Worm (Caenorhabditis elegans) whole organism, L2 larva: Measurements from ENCODE around the gene npr-18.

Experiments used
- C34F6.9 ChIP-seq: fragments of 150-350 bp; optimal IDR thresholded peaks from 2 replicates; lab custom pipeline; 2014; ENCODE audit warnings: missing biosample characterization, missing genetic modification characterization
- F13H6.1 ChIP-seq: sonication (generic microtip); optimal IDR thresholded peaks from 2 replicates; lab custom pipeline; 2016; ENCODE audit warnings: missing genetic modification characterization, missing compliant biosample characterization
- R02D3.7 ChIP-seq: fragments of 150-350 bp; optimal IDR thresholded peaks from 2 replicates; lab custom pipeline; 2014; ENCODE audit warnings: missing biosample characterization, missing genetic modification characterization
- Y55F3AM.14 ChIP-seq: fragments of 200-800 bp; sonication (Bioruptor generic); optimal IDR thresholded peaks from 2 replicates; lab custom pipeline; 2018; ENCODE audit warnings: mild to moderate bottlenecking, missing genetic modification characterization, missing compliant biosample characterization
- aly-2 ChIP-seq: fragments of 150-350 bp; optimal IDR thresholded peaks from 2 replicates; lab custom pipeline; 2014; ENCODE audit warnings: missing biosample characterization, missing genetic modification characterization
- blmp-1 ChIP-seq: sonication (generic microtip); optimal IDR thresholded peaks from 2 replicates; lab custom pipeline; 2017; ENCODE audit warnings: missing genetic modification characterization, mild to moderate bottlenecking, missing compliant biosample characterization, antibody characterized with exemption, moderate library complexity; ENCODE audit not compliant: insufficient read depth
- ceh-16 ChIP-seq: fragments of 150-350 bp; optimal IDR thresholded peaks from 2 replicates; lab custom pipeline; 2014; ENCODE audit warnings: missing biosample characterization, missing genetic modification characterization
- ceh-82 ChIP-seq: fragments of 150-350 bp; optimal IDR thresholded peaks from 2 replicates; lab custom pipeline; 2014; ENCODE audit warnings: missing biosample characterization, missing genetic modification characterization
- crh-2 ChIP-seq: sonication (generic microtip); optimal IDR thresholded peaks from 2 replicates; lab custom pipeline; 2017; ENCODE audit warnings: missing biosample characterization, missing genetic modification characterization
- dmd-4 ChIP-seq: sonication (generic microtip); optimal IDR thresholded peaks from 2 replicates; lab custom pipeline; 2017; ENCODE audit warnings: missing biosample characterization, missing genetic modification characterization
- elt-1 ChIP-seq: fragments of 150-350 bp; optimal IDR thresholded peaks from 2 replicates; lab custom pipeline; 2014; ENCODE audit warnings: missing biosample characterization, missing genetic modification characterization
- elt-3 ChIP-seq: sonication (generic microtip); optimal IDR thresholded peaks from 2 replicates; lab custom pipeline; 2017; ENCODE audit warnings: missing biosample characterization, missing genetic modification characterization
- fos-1 ChIP-seq: fragments of 150-350 bp; optimal IDR thresholded peaks from 2 replicates; lab custom pipeline; 2014; ENCODE audit warnings: missing biosample characterization, missing genetic modification characterization
- lin-11 ChIP-seq: fragments of 150-350 bp; sonication (generic microtip); optimal IDR thresholded peaks from 2 replicates; lab custom pipeline; 2014; ENCODE audit warnings: missing biosample characterization, missing genetic modification characterization, inconsistent platforms, mixed read lengths
- lin-13 ChIP-seq: fragments of 150-350 bp; optimal IDR thresholded peaks from 2 replicates; lab custom pipeline; 2014; ENCODE audit warnings: missing biosample characterization, missing genetic modification reagents, missing genetic modification characterization
- lin-39 ChIP-seq: fragments of 150-350 bp; optimal IDR thresholded peaks from 2 replicates; lab custom pipeline; 2014; ENCODE audit warnings: missing biosample characterization, missing genetic modification reagents, missing genetic modification characterization
- mab-5 ChIP-seq: fragments of 150-350 bp; optimal IDR thresholded peaks from 2 replicates; lab custom pipeline; 2014; ENCODE audit warnings: missing biosample characterization, missing genetic modification characterization
- mbf-1 ChIP-seq: sonication (generic microtip); optimal IDR thresholded peaks from 2 replicates; lab custom pipeline; 2017; ENCODE audit warnings: missing biosample characterization, missing genetic modification characterization
- mdl-1 ChIP-seq, 2 experiments: fragments of 150-350 bp in 1 of 2; sonication (generic microtip) in 1 of 2; optimal IDR thresholded peaks; 2 replicates each; lab custom pipeline; 2017; ENCODE audit warnings: missing biosample characterization in 2 of 2, missing genetic modification characterization in 2 of 2
- nhr-10 ChIP-seq: sonication (generic microtip); optimal IDR thresholded peaks from 2 replicates; lab custom pipeline; 2017; ENCODE audit warnings: missing biosample characterization, missing genetic modification characterization
- nhr-12 ChIP-seq: fragments of 150-350 bp; optimal IDR thresholded peaks from 2 replicates; lab custom pipeline; 2014; ENCODE audit warnings: missing biosample characterization, missing genetic modification characterization
- nhr-21 ChIP-seq: fragments of 150-350 bp; optimal IDR thresholded peaks from 2 replicates; lab custom pipeline; 2014; ENCODE audit warnings: missing biosample characterization, missing genetic modification characterization
- nhr-23 ChIP-seq: fragments of 150-350 bp; optimal IDR thresholded peaks from 2 replicates; lab custom pipeline; 2014; ENCODE audit warnings: missing biosample characterization, missing genetic modification reagents, missing genetic modification characterization
- nhr-237 ChIP-seq: fragments of 150-350 bp; optimal IDR thresholded peaks from 2 replicates; lab custom pipeline; 2014; ENCODE audit warnings: missing biosample characterization, missing genetic modification characterization
- nhr-6 ChIP-seq: fragments of 150-350 bp; optimal IDR thresholded peaks from 2 replicates; lab custom pipeline; 2014; ENCODE audit warnings: missing biosample characterization, missing genetic modification characterization
- nhr-77 ChIP-seq: fragments of 150-350 bp; optimal IDR thresholded peaks from 2 replicates; lab custom pipeline; 2014; ENCODE audit warnings: missing biosample characterization, missing genetic modification characterization
- peb-1 ChIP-seq: fragments of 150-350 bp; optimal IDR thresholded peaks from 2 replicates; lab custom pipeline; 2014; ENCODE audit warnings: missing biosample characterization, missing genetic modification characterization
- skn-1 ChIP-seq: sonication (generic microtip); optimal IDR thresholded peaks from 2 replicates; lab custom pipeline; 2017; ENCODE audit warnings: missing biosample characterization, missing genetic modification characterization
- snpc-4 ChIP-seq: fragments of 150-350 bp; optimal IDR thresholded peaks from 2 replicates; lab custom pipeline; 2014; ENCODE audit warnings: missing biosample characterization, missing genetic modification characterization
- unc-39 ChIP-seq: fragments of 150-350 bp; optimal IDR thresholded peaks from 2 replicates; lab custom pipeline; 2014; ENCODE audit warnings: missing biosample characterization, missing genetic modification characterization
- unc-55 ChIP-seq: fragments of 150-350 bp; sonication (generic microtip); optimal IDR thresholded peaks from 3 replicates; lab custom pipeline; 2014; ENCODE audit warnings: missing biosample characterization, missing genetic modification reagents, missing genetic modification characterization
- unc-62 ChIP-seq: fragments of 150-350 bp; optimal IDR thresholded peaks from 2 replicates; lab custom pipeline; 2014; ENCODE audit warnings: missing biosample characterization, missing genetic modification reagents, missing genetic modification characterization
- zag-1 ChIP-seq: fragments of 150-350 bp; optimal IDR thresholded peaks from 2 replicates; lab custom pipeline; 2014; ENCODE audit warnings: missing biosample characterization, missing genetic modification characterization
- ztf-1 ChIP-seq: fragments of 200-800 bp; sonication (Bioruptor generic); conservative IDR thresholded peaks from 2 replicates; pipeline ENCODE4 v1.3.6; 2022; ENCODE audit warnings: missing genetic modification characterization, missing compliant biosample characterization
- ztf-11 ChIP-seq: sonication (generic microtip); optimal IDR thresholded peaks from 2 replicates; lab custom pipeline; 2017; ENCODE audit warnings: missing biosample characterization, missing genetic modification characterization

npr-18 gene

DNA sequence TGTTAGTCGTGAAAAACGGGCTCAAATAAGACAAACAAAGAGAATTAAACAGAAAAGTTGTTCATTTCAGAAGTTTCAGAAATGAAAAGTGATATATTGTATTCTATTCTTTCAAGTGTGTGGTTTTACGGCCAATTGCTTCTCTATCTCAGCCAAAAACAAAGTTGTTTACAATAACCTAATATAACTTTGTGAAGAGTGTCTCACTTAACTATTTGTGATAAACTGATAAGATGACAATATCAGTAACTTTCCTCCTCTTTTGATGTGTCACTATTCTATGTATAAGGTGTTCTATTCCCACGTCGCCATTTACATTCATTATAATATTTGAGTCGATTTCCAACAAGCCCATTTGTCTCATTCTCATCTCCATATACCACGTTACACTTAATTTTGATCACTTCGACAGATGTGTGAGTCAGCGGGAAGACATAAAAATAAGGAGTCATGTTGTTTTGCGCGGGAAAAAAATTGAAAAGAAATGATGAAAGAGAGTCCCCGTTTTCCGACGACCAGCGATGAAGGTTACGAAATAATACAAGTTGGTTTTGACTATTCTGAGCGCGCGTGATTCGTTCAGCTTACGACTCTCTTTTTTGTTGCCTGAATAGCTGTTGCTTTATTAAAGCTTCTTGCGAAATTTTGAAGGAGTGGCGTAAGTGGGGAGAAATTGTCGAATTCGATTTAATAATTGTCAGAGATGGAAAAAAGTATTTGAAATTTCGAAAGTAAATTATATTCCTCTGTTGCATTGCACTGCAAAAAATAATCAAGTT lies 14.9 kb downstream of the npr-18 start (continued):
- TF ChIP-seq mbf-1 (tag; lab: Kevin White, UChicago): no peak
- no peak for TF ChIP-seq snpc-4 (tag; lab: Kevin White, UChicago)
- TF ChIP-seq ceh-16: no peak
- TF ChIP-seq blmp-1 (tag; lab: Kevin White, UChicago): no peak
- no peak for TF ChIP-seq F13H6.1
- TF ChIP-seq nhr-12: no peak
- TF ChIP-seq crh-2 (tag; lab: Kevin White, UChicago): no peak
- no peak for TF ChIP-seq dmd-4
- TF ChIP-seq ztf-11 (tag; lab: Kevin White, UChicago): no peak
- TF ChIP-seq R02D3.7 (tag; lab: Kevin White, UChicago): no peak
- TF ChIP-seq nhr-77 (tag; lab: Kevin White, UChicago): no peak
- TF ChIP-seq skn-1 (tag; lab: Kevin White, UChicago): no peak
- peak; percentile 42 for TF ChIP-seq C34F6.9 (tag; lab: Kevin White, UChicago)
- no peak for TF ChIP-seq Y55F3AM.14 (GFP tag; lab: Kevin White, UChicago)
- TF ChIP-seq ceh-82 (tag; lab: Kevin White, UChicago): no peak
- TF ChIP-seq elt-1 (tag; lab: Kevin White, UChicago): no peak
- no peak for TF ChIP-seq nhr-21 (tag; lab: Kevin White, UChicago)
- TF ChIP-seq nhr-6: no peak
- no peak for TF ChIP-seq mdl-1 (tag; optimal IDR thresholded peaks at IDR 0.05; lab: Kevin White, UChicago)

DNA sequence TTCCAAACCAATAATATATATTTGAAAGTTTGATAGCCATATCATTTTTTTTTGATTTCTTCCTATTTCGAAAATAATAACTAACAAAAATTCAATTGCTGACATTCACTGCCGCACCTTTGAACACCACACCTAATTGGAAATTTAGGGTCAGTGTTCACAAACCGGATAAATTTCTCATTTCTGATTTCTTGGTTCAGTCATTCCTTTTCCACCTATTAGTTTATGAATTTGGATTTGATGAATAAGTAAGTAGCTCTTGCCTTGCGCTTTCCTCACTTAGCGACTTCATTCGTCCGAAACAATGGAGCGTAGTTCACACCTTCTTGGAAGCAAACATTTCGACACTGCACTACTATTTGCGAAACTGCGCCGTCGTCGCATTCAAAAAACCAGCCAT lies 15.5 kb downstream of the npr-18 start, which contains the start of gene F15G9.1:
Gene F15G9.1, plus strand, starts transcription at position 301 of the 400 bp plus-strand sequence.
- no peak for TF ChIP-seq mab-5 (tag; lab: Kevin White, UChicago)
- no peak for TF ChIP-seq nhr-10 (tag; lab: Kevin White, UChicago)
- TF ChIP-seq nhr-12: no peak
- no peak for TF ChIP-seq unc-62
- no peak for TF ChIP-seq lin-13 (GFP tag; lab: Kevin White, UChicago)
- no peak for TF ChIP-seq unc-55 (GFP tag; lab: Kevin White, UChicago)
- no peak for TF ChIP-seq nhr-6
- TF ChIP-seq lin-11 (tag; lab: Kevin White, UChicago): no peak
- TF ChIP-seq peb-1 (tag; lab: Kevin White, UChicago): no peak
- TF ChIP-seq ztf-11 (tag; lab: Kevin White, UChicago): no peak
- TF ChIP-seq elt-3: no peak
- TF ChIP-seq lin-39 (tag; lab: Kevin White, UChicago): no peak

- TF ChIP-seq zag-1 (tag; lab: Kevin White, UChicago) (no peak), mdl-1 (tag; optimal IDR thresholded peaks at IDR 0.05; lab: Kevin White, UChicago) (no peak), aly-2 (no peak)
Observed at ce11 chrX:9709462-9709861, 18.9 kb downstream of the npr-18 start, which contains the start of gene F15G9.6. Gene F15G9.6 (plus strand): TSS chrX:9709762.

ce11 chrX:9713613-9714012 lies 23.1 kb downstream of the npr-18 start, which contains the start of gene F15G9.2:
Gene F15G9.2 (minus strand): TSS chrX:9713713.
- no peak for TF ChIP-seq fos-1 (tag; lab: Kevin White, UChicago)
- TF ChIP-seq nhr-10 (tag; lab: Kevin White, UChicago): no peak
- TF ChIP-seq unc-62: no peak
- no peak for TF ChIP-seq elt-3
- TF ChIP-seq ceh-82 (tag; lab: Kevin White, UChicago): no peak
- no peak for TF ChIP-seq ceh-16
- TF ChIP-seq nhr-23 (tag; lab: Kevin White, UChicago): no peak
- TF ChIP-seq ztf-1 (GFP tag; lab: Robert Waterston, UW): no peak
- no peak for TF ChIP-seq unc-39 (tag; lab: Kevin White, UChicago)
- no peak for TF ChIP-seq mdl-1 (tag; optimal IDR thresholded peaks at IDR 0.05; lab: Kevin White, UChicago)
- no peak for TF ChIP-seq nhr-237 (tag; lab: Kevin White, UChicago)
- no peak for TF ChIP-seq snpc-4 (tag; lab: Kevin White, UChicago)
- TF ChIP-seq F13H6.1: no peak
- TF ChIP-seq dmd-4: no peak
